Worm (Caenorhabditis elegans) whole organism, young adult: ENCODE data around the gene lrx-1.

Experiments
- B0336.3 ChIP-seq: fragments of 200-800 bp; sonication (Bioruptor generic); IDR thresholded peaks from 2 replicates; pipeline ENCODE4 v1.3.6; 2022; ENCODE audit warnings: missing genetic modification characterization, missing compliant biosample characterization
- F33H1.4 ChIP-seq: fragments of 200-800 bp; sonication (Bioruptor generic); IDR thresholded peaks from 2 replicates; pipeline ENCODE4 v1.3.6; 2022; ENCODE audit warnings: missing genetic modification reagents, missing genetic modification characterization, missing compliant biosample characterization
- F37B4.10 ChIP-seq: fragments of 200-800 bp; sonication (Bioruptor generic); IDR thresholded peaks from 2 replicates; pipeline ENCODE4 v1.3.6; 2022; ENCODE audit warnings: missing genetic modification characterization, missing compliant biosample characterization
- F39B2.1 ChIP-seq: fragments of 200-800 bp; sonication (Bioruptor generic); IDR thresholded peaks from 2 replicates; pipeline ENCODE4 v1.3.6; 2022; ENCODE audit warnings: missing genetic modification reagents, missing genetic modification characterization, missing compliant biosample characterization
- F49E8.2 ChIP-seq: sonication (generic microtip); optimal IDR thresholded peaks from 3 replicates; lab custom pipeline; 2017; ENCODE audit warnings: missing genetic modification characterization, mild to moderate bottlenecking, missing compliant biosample characterization, antibody characterized with exemption, moderate library complexity; ENCODE audit not compliant: insufficient read depth
- F57A8.1 ChIP-seq: fragments of 200-800 bp; sonication (Bioruptor generic); optimal IDR thresholded peaks from 2 replicates; lab custom pipeline; 2018; ENCODE audit warnings: mild to moderate bottlenecking, missing genetic modification characterization, moderate library complexity, missing compliant biosample characterization
- F57C9.4 ChIP-seq: sonication (generic microtip); optimal IDR thresholded peaks from 2 replicates; lab custom pipeline; 2017; ENCODE audit warnings: mild to moderate bottlenecking, missing genetic modification characterization, missing compliant biosample characterization
- Y56A3A.18 ChIP-seq: fragments of 200-800 bp; sonication (Bioruptor generic); IDR thresholded peaks from 2 replicates; pipeline ENCODE4 v1.3.6; 2022; ENCODE audit warnings: missing genetic modification reagents, missing genetic modification characterization, missing compliant biosample characterization
- ZK185.1 ChIP-seq: sonication (generic microtip); optimal IDR thresholded peaks from 2 replicates; lab custom pipeline; 2016; ENCODE audit warnings: mild to moderate bottlenecking, missing genetic modification characterization, missing compliant biosample characterization; ENCODE audit not compliant: poor library complexity, severe bottlenecking
- ama-1 ChIP-seq, 3 experiments: fragments of 150-350 bp in 1 of 3; sonication (generic microtip) in 2 of 3; optimal IDR thresholded peaks; 2 replicates each; lab custom pipeline; 2014 to 2018; ENCODE audit warnings: missing biosample characterization in 2 of 3, missing genetic modification characterization in 2 of 3, missing genetic modification reagents in 2 of 3
- atf-7 ChIP-seq: sonication (generic microtip); optimal IDR thresholded peaks from 2 replicates; lab custom pipeline; 2017; ENCODE audit warnings: mild to moderate bottlenecking, missing genetic modification characterization, missing compliant biosample characterization
- athp-1 ChIP-seq: sonication (generic microtip); optimal IDR thresholded peaks from 2 replicates; lab custom pipeline; 2017; ENCODE audit warnings: mild to moderate bottlenecking, missing genetic modification characterization, missing compliant biosample characterization
- attf-3 ChIP-seq: fragments of 200-800 bp; sonication (Bioruptor generic); conservative IDR thresholded peaks from 2 replicates; pipeline ENCODE4 v1.3.6; 2022; ENCODE audit warnings: missing genetic modification reagents, missing genetic modification characterization, missing compliant biosample characterization
- attf-6 ChIP-seq: fragments of 200-800 bp; sonication (Bioruptor generic); IDR thresholded peaks from 2 replicates; pipeline ENCODE4 v1.3.6; 2022; ENCODE audit warnings: missing genetic modification reagents, missing genetic modification characterization, missing compliant biosample characterization
- bed-2 ChIP-seq: fragments of 200-800 bp; sonication (Bioruptor generic); IDR thresholded peaks from 2 replicates; pipeline ENCODE4 v1.3.6; 2022; ENCODE audit warnings: missing genetic modification reagents, missing genetic modification characterization, missing compliant biosample characterization
- cebp-1 ChIP-seq, 2 experiments: fragments of 200-800 bp in 1 of 2; sonication (Bioruptor generic) in 1 of 2; sonication (generic microtip) in 1 of 2; IDR thresholded peaks in 1 of 2; optimal IDR thresholded peaks in 1 of 2; 2 replicates each; pipeline versions ENCODE4 v1.3.6 to Lab custom; 2017 to 2022; ENCODE audit warnings: missing compliant biosample characterization in 2 of 2, missing genetic modification characterization in 2 of 2, mild to moderate bottlenecking in 1 of 2, missing genetic modification reagents in 1 of 2, moderate library complexity in 1 of 2
- ceh-27 ChIP-seq: fragments of 200-800 bp; sonication (Bioruptor generic); optimal IDR thresholded peaks from 2 replicates; lab custom pipeline; 2018; ENCODE audit warnings: mild to moderate bottlenecking, missing genetic modification characterization, moderate library complexity, missing compliant biosample characterization
- ceh-40 ChIP-seq: fragments of 200-800 bp; sonication (Bioruptor generic); IDR thresholded peaks from 2 replicates; pipeline ENCODE4 v1.3.6; 2022; ENCODE audit warnings: missing genetic modification characterization, missing compliant biosample characterization
- chd-7 ChIP-seq: sonication (generic microtip); optimal IDR thresholded peaks from 2 replicates; lab custom pipeline; 2016; ENCODE audit warnings: mild to moderate bottlenecking, missing genetic modification characterization, moderate library complexity, missing compliant biosample characterization
- dpff-1 ChIP-seq: sonication (generic microtip); optimal IDR thresholded peaks from 2 replicates; lab custom pipeline; 2017; ENCODE audit warnings: mild to moderate bottlenecking, missing genetic modification characterization, missing compliant biosample characterization
- efl-1 ChIP-seq: fragments of 150-350 bp; optimal IDR thresholded peaks from 2 replicates; lab custom pipeline; 2014; ENCODE audit warnings: missing biosample characterization, missing genetic modification reagents, missing genetic modification characterization
- egl-44 ChIP-seq: fragments of 200-800 bp; sonication (Bioruptor generic); IDR thresholded peaks from 2 replicates; pipeline ENCODE4 v1.3.6; 2022; ENCODE audit warnings: missing genetic modification reagents, missing genetic modification characterization, missing compliant biosample characterization
- egrh-3 ChIP-seq: fragments of 200-800 bp; sonication (Bioruptor generic); IDR thresholded peaks from 2 replicates; pipeline ENCODE4 v1.3.6; 2022; ENCODE audit warnings: missing genetic modification reagents, missing genetic modification characterization, missing compliant biosample characterization
- fkh-3 ChIP-seq: sonication (generic microtip); optimal IDR thresholded peaks from 2 replicates; lab custom pipeline; 2016; ENCODE audit warnings: mild to moderate bottlenecking, missing genetic modification characterization, missing compliant biosample characterization
- him-1 ChIP-seq: sonication (generic microtip); optimal IDR thresholded peaks from 2 replicates; lab custom pipeline; 2016; ENCODE audit warnings: missing genotype, missing genetic modification reagents, missing genetic modification characterization, missing compliant biosample characterization
- hmg-1.2 ChIP-seq: fragments of 200-800 bp; sonication (Bioruptor generic); IDR thresholded peaks from 2 replicates; pipeline ENCODE4 v1.3.6; 2022; ENCODE audit warnings: missing genetic modification reagents, missing genetic modification characterization, missing compliant biosample characterization
- let-607 ChIP-seq, 2 experiments: fragments of 200-800 bp in 1 of 2; sonication (Bioruptor generic) in 1 of 2; sonication (generic microtip) in 1 of 2; optimal IDR thresholded peaks; 2 replicates each; lab custom pipeline; 2016 to 2018; ENCODE audit warnings: mild to moderate bottlenecking in 2 of 2, missing compliant biosample characterization in 2 of 2, missing genetic modification characterization in 2 of 2, moderate library complexity in 2 of 2, missing genotype in 1 of 2
- lin-35 ChIP-seq, 3 experiments: fragments of 150-350 bp in 2 of 3; sonication (generic microtip) in 1 of 3; optimal IDR thresholded peaks; 2 replicates each; lab custom pipeline; 2014 to 2018; ENCODE audit warnings: missing biosample characterization in 3 of 3, missing genetic modification characterization in 3 of 3, missing genetic modification reagents in 3 of 3
- lin-40 ChIP-seq: sonication (generic microtip); optimal IDR thresholded peaks from 2 replicates; lab custom pipeline; 2016; ENCODE audit warnings: missing genetic modification characterization, mild to moderate bottlenecking, missing compliant biosample characterization, missing genotype, missing genetic modification reagents
- madf-10 ChIP-seq: sonication (generic microtip); optimal IDR thresholded peaks from 2 replicates; lab custom pipeline; 2016; ENCODE audit warnings: mild to moderate bottlenecking, missing genetic modification characterization, missing compliant biosample characterization
- madf-3 ChIP-seq: fragments of 200-800 bp; sonication (Bioruptor generic); IDR thresholded peaks from 2 replicates; pipeline ENCODE4 v1.3.6; 2022; ENCODE audit warnings: missing genetic modification reagents, missing genetic modification characterization, missing compliant biosample characterization
- mcd-1 ChIP-seq: fragments of 200-800 bp; sonication (Bioruptor generic); IDR thresholded peaks from 2 replicates; pipeline ENCODE4 v1.3.6; 2022; ENCODE audit warnings: missing genetic modification reagents, missing genetic modification characterization, missing compliant biosample characterization
- mel-28 ChIP-seq: sonication (generic microtip); optimal IDR thresholded peaks from 2 replicates; lab custom pipeline; 2016; ENCODE audit warnings: borderline replicate concordance, mild to moderate bottlenecking, missing genetic modification characterization, missing compliant biosample characterization
- nhr-80 ChIP-seq: sonication (generic microtip); optimal IDR thresholded peaks from 2 replicates; lab custom pipeline; 2016; ENCODE audit warnings: missing genetic modification characterization, missing compliant biosample characterization
- snpc-1.1 ChIP-seq: sonication (generic microtip); optimal IDR thresholded peaks from 2 replicates; lab custom pipeline; 2017; ENCODE audit warnings: missing genetic modification characterization, mild to moderate bottlenecking, missing compliant biosample characterization, antibody characterized with exemption, moderate library complexity, missing genotype, missing genetic modification reagents; ENCODE audit not compliant: insufficient read depth
- tbp1 ChIP-seq: fragments of 200-800 bp; sonication (Bioruptor generic); optimal IDR thresholded peaks from 2 replicates; lab custom pipeline; 2018; ENCODE audit warnings: mild to moderate bottlenecking, missing genetic modification characterization, missing compliant biosample characterization
- tlf-1 ChIP-seq: fragments of 200-800 bp; sonication (Bioruptor generic); optimal IDR thresholded peaks from 2 replicates; lab custom pipeline; 2018; ENCODE audit warnings: mild to moderate bottlenecking, missing genetic modification characterization, missing compliant biosample characterization
- unc-62 ChIP-seq: fragments of 150-350 bp; optimal IDR thresholded peaks from 2 replicates; lab custom pipeline; 2014; ENCODE audit warnings: missing biosample characterization, missing genetic modification reagents, missing genetic modification characterization
- ztf-6 ChIP-seq: fragments of 200-800 bp; sonication (Bioruptor generic); IDR thresholded peaks from 2 replicates; pipeline ENCODE4 v1.3.6; 2022; ENCODE audit warnings: missing genetic modification reagents, missing genetic modification characterization, missing compliant biosample characterization

lrx-1 gene

DNA sequence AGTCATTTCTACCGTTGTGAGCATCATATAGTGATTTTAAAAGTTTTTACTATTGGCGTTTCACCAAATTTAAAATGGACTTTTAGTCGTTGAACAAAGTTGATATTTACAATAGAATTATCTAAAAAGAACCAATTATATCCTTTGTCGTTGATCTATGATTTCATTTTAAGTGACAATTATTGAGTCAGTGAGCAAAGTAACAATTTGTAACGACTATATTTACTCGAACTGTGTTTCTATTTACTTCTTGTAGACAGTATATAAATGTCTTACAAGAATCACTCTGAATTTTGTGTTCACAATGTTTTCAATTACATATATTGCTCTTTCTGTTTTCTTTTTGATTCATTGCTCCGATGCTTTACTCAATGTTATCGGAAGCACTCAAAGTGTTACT is 11.2 kb upstream of the lrx-1 start, which contains the start of gene ttr-22:
TSS of gene ttr-22 (plus strand) at position 301 of the 400 bp plus-strand sequence.
- TF ChIP-seq tlf-1 (GFP tag; lab: Kevin White, UChicago) (no peak), egl-44 (GFP tag; lab: Robert Waterston, UW) (no peak), F33H1.4 (GFP tag; lab: Robert Waterston, UW) (no peak), him-1 (no peak), F39B2.1 (no peak), lin-35 (GFP tag; optimal IDR thresholded peaks at IDR 0.05; lab: Kevin White, UChicago) (no peak), F57A8.1 (no peak), ztf-6 (GFP tag; lab: Robert Waterston, UW) (no peak), athp-1 (no peak), chd-7 (tag; lab: Kevin White, UChicago) (no peak), attf-6 (no peak), F37B4.10 (GFP tag; lab: Robert Waterston, UW) (no peak), fkh-3 (tag; lab: Kevin White, UChicago) (no peak), bed-2 (GFP tag; lab: Robert Waterston, UW) (no peak), madf-3 (GFP tag; lab: Robert Waterston, UW) (no peak)

DNA sequence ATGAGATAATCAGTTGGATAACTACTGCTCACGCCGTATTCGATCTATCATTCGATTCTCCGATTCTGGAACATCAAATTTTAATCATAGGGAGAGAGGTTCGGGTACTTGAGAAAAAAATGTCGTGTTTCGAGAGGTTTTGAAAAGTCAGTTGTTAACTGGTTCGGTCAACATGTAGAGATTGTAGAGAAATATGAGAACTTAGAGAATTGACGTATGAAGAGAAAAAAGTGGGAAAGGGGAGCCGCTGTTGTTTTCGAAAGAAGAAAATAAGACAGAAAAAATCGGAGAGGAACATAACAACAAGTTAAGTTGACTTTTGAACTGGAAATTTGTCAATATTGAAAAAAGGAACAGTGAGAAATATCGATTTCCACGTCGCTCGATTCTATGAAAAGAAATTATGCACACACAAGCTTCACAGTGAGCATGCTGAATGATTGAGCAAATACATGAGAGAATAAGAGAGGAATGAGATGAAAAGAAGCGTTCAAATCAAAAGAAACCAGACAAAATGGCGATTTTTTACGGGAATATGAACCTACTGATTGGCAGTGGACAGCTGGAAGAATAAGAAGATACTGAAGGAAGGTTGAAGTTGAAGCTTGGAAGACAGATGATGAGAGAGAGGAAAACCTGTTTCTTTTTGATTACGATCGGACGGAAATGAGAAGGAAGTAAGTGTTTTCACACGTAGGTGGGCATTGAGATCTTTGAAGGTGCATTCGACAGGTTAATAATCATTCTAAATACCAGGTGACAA is 7.2 kb upstream of the lrx-1 start, which contains the start of the genes T04H1.13, slfl-5 and rad-50:
TSS of gene T04H1.13 (minus strand) at position 51 of the 763 bp plus-strand sequence.
TSS of gene slfl-5 (minus strand) at position 65 of the 763 bp plus-strand sequence.
TSS of gene rad-50 (plus strand) at position 667 of the 763 bp plus-strand sequence.
- TF ChIP-seq nhr-80 (peak; percentile 76), ceh-27 (peak; percentile 31), let-607 (tag; optimal IDR thresholded peaks at IDR 0.05; lab: Kevin White, UChicago) (peak; percentile 82 to 92), ZK185.1 (tag; lab: Kevin White, UChicago) (no peak)

DNA sequence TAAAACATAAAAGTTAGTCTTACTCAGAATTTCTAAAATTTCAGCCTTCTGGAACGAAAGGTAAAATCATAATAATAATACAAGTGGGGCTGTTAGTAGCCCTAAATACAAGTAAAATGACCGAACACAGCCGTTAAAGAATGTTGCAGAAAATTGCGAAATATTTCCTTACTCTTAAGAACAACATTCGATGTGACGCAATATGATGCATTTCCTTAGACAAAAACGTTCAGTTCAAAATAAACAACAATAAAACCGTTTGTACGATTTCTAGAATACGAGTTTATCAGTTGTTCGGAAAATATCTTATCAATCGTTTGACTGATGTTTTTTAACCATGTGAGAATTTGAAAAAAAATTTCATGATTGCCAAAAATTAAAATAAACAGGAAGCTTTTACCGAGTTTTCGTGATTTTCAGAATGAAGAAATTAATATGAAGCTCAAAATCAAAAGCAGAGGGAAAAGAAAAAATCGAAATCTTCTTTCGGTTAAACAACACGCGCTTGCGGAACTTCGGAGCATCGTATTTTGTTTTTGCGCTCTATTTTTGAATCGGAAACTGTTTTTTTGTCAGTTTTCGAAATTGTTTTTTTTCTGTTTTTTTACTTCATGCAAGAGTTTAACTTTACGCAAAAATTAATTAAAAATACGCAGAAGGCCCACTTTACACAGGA is 6.5 kb upstream of the lrx-1 start:
- TF ChIP-seq ama-1 (optimal IDR thresholded peaks at IDR 0.05; lab: Kevin White, UChicago) (no peak), ama-1 (GFP tag; optimal IDR thresholded peaks at IDR 0.05; lab: Kevin White, UChicago) (no peak), cebp-1 (GFP tag; IDR thresholded peaks at IDR 0.05; lab: Robert Waterston, UW) (peak; percentile 77; the same call in 1 of the 2 replicates), cebp-1 (tag; optimal IDR thresholded peaks at IDR 0.05; lab: Kevin White, UChicago) (peak; percentile 94), hmg-1.2 (GFP tag; lab: Robert Waterston, UW) (no peak), attf-3 (GFP tag; lab: Robert Waterston, UW) (peak; percentile 90), egrh-3 (no peak)

DNA sequence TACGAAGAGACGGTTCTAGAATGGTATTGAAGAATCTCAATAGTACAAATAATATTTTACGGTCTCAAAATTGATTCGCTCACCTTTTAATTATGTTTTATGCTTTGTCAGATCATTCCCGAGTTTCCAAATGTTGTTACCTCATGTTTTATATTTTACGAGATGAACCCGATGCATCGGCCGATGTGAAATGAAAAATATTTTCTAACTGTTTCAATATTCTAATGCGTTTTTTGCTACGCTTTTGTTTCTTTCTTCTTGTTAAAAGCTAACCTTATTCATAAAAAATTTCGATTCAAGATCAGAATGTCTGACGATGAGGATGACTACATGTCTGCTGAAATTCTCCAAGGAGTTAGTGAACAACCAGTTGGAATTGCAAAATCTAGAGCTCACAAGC is 1.3 kb upstream of the lrx-1 start, which contains the start of gene T04H1.5:
TSS of gene T04H1.5 (plus strand) at position 301 of the 400 bp plus-strand sequence.
- TF ChIP-seq Y56A3A.18 (GFP tag; lab: Robert Waterston, UW), result no peak
- no peak for TF ChIP-seq chd-7 (tag; lab: Kevin White, UChicago)
- TF ChIP-seq F33H1.4 (GFP tag; lab: Robert Waterston, UW), result no peak
- no peak for TF ChIP-seq efl-1 (GFP tag; lab: Kevin White, UChicago)
- no peak for TF ChIP-seq atf-7 (tag; lab: Kevin White, UChicago)
- no peak for TF ChIP-seq dpff-1 (tag; lab: Kevin White, UChicago)
- no peak for TF ChIP-seq F57C9.4 (tag; lab: Kevin White, UChicago)
- no peak for TF ChIP-seq hmg-1.2 (GFP tag; lab: Robert Waterston, UW)
- TF ChIP-seq ceh-40 (GFP tag; lab: Robert Waterston, UW), result no peak
- TF ChIP-seq snpc-1.1 (tag; lab: Kevin White, UChicago), result no peak
- no peak for TF ChIP-seq lin-40 (tag; lab: Kevin White, UChicago)
- no peak for TF ChIP-seq F49E8.2 (tag; lab: Kevin White, UChicago)
- TF ChIP-seq mcd-1 (GFP tag; lab: Robert Waterston, UW), result no peak
- no peak for TF ChIP-seq madf-10
- TF ChIP-seq unc-62 (GFP tag; lab: Kevin White, UChicago), result no peak
- TF ChIP-seq madf-3 (GFP tag; lab: Robert Waterston, UW), result no peak
- no peak for TF ChIP-seq B0336.3 (GFP tag; lab: Robert Waterston, UW)
- no peak for TF ChIP-seq tbp1 (GFP tag; lab: Kevin White, UChicago)
- TF ChIP-seq mel-28 (tag; lab: Kevin White, UChicago), result no peak
